Worm (Caenorhabditis elegans): ENCODE measurements around the gene his-35.

- TF ChIP-seq pbrm-1 (GFP tag; IDR thresholded peaks at IDR 0.05) (no peak), F39B2.1 (GFP tag; IDR thresholded peaks at IDR 0.05) (no peak), lin-26 (GFP tag; IDR thresholded peaks at IDR 0.05) (no peak), hrde-1 (tag; optimal IDR thresholded peaks at IDR 0.05; ENCODE audit: borderline replicate concordance) (no peak), Y79H2A.3 (GFP tag; conservative IDR thresholded peaks at IDR 0.05) (no peak), lsl-1 (GFP tag; optimal IDR thresholded peaks at IDR 0.05) (no peak), C06A6.2 (GFP tag; conservative IDR thresholded peaks at IDR 0.05) (no peak), F33H1.4 (GFP tag; IDR thresholded peaks at IDR 0.05) (no peak), ama-1 (optimal IDR thresholded peaks at IDR 0.05) (no peak), ama-1 (GFP tag; optimal IDR thresholded peaks at IDR 0.05) (no peak), nfya-2 (GFP tag; IDR thresholded peaks at IDR 0.05) (no peak), dpff-1 (tag; optimal IDR thresholded peaks at IDR 0.05) (no peak), lin-35 (GFP tag; optimal IDR thresholded peaks at IDR 0.05) (no peak), zim-3 (tag; optimal IDR thresholded peaks at IDR 0.05) (no peak)
These were observed 38.2 kb downstream of the his-35 start for ce11 chrV:9506931-9507330.

Data from whole organism, young adult.